Worm (Caenorhabditis elegans): Measurements from ENCODE around the gene mrp-6.
A peak's percentile ranks its signal among the peaks of the same experiment; 100 is the strongest.

Gene mrp-6

ce11 chrX:4190537-4191144, 4.1 kb upstream of the mrp-6 start, which contains the start of gene vha-12:
Gene vha-12, plus strand, starts transcription at chrX:4191094.
- TF ChIP-seq lsy-2 (tag; optimal IDR thresholded peaks at IDR 0.05) (peak; percentile 45), nhr-2 (tag; optimal IDR thresholded peaks at IDR 0.05) (peak; percentile 30), pha-4 (tag; optimal IDR thresholded peaks at IDR 0.05) (peak; percentile 81), unc-120 (tag; optimal IDR thresholded peaks at IDR 0.05; ENCODE audit: poor library complexity, severe bottlenecking) (peak; percentile 72), nhr-237 (tag; optimal IDR thresholded peaks at IDR 0.05) (peak; percentile 82), zip-8 (tag; optimal IDR thresholded peaks at IDR 0.05) (no peak), ces-1 (GFP tag; optimal IDR thresholded peaks at IDR 0.05) (peak; percentile 94), hlh-1 (tag; optimal IDR thresholded peaks at IDR 0.05) (peak; percentile 74), tbx-8 (GFP tag; optimal IDR thresholded peaks at IDR 0.05) (no peak), ceh-39 (tag; optimal IDR thresholded peaks at IDR 0.05) (peak; percentile 21), elt-1 (tag; optimal IDR thresholded peaks at IDR 0.05; ENCODE audit: borderline replicate concordance, insufficient read depth) (peak; percentile 19), mls-2 (tag; optimal IDR thresholded peaks at IDR 0.05) (peak; percentile 20), nhr-76 (tag; optimal IDR thresholded peaks at IDR 0.05) (no peak), elt-3 (tag; optimal IDR thresholded peaks at IDR 0.05) (peak; percentile 40), sptf-1 (tag; optimal IDR thresholded peaks at IDR 0.05) (peak; percentile 31), unc-62 (GFP tag; optimal IDR thresholded peaks at IDR 0.05) (peak; percentile 84), mep-1 (tag; optimal IDR thresholded peaks at IDR 0.05) (peak; percentile 87), drap-1 (GFP tag; optimal IDR thresholded peaks at IDR 0.05) (no peak)

- TF ChIP-seq zip-8 (tag; optimal IDR thresholded peaks at IDR 0.05) (no peak), unc-120 (tag; optimal IDR thresholded peaks at IDR 0.05; ENCODE audit: poor library complexity, severe bottlenecking) (no peak), pha-4 (tag; optimal IDR thresholded peaks at IDR 0.05) (no peak), elt-1 (tag; optimal IDR thresholded peaks at IDR 0.05; ENCODE audit: borderline replicate concordance, insufficient read depth) (no peak), nhr-76 (tag; optimal IDR thresholded peaks at IDR 0.05) (no peak), ceh-83 (GFP tag; optimal IDR thresholded peaks at IDR 0.05) (no peak), unc-62 (GFP tag; optimal IDR thresholded peaks at IDR 0.05) (no peak), ceh-39 (tag; optimal IDR thresholded peaks at IDR 0.05) (no peak), sptf-1 (tag; optimal IDR thresholded peaks at IDR 0.05) (no peak), cnd-1 (tag; optimal IDR thresholded peaks at IDR 0.05) (no peak), lin-32 (GFP tag; optimal IDR thresholded peaks at IDR 0.05) (no peak), lsy-2 (tag; optimal IDR thresholded peaks at IDR 0.05) (no peak), M03D4.4 (tag; optimal IDR thresholded peaks at IDR 0.05) (no peak), ces-1 (GFP tag; optimal IDR thresholded peaks at IDR 0.05) (no peak), flh-1 (GFP tag; optimal IDR thresholded peaks at IDR 0.05) (no peak), nhr-237 (tag; optimal IDR thresholded peaks at IDR 0.05) (no peak), elt-3 (tag; optimal IDR thresholded peaks at IDR 0.05) (no peak), lin-13 (tag; optimal IDR thresholded peaks at IDR 0.05) (no peak), ham-2 (GFP tag; optimal IDR thresholded peaks at IDR 0.05) (no peak)
Observed at ce11 chrX:4177394-4177793, 9.2 kb downstream of the mrp-6 start, which contains the start of gene ZK470.6. Gene ZK470.6, minus strand, starts transcription at chrX:4177494.

ce11 chrX:4167150-4167549, 19.4 kb downstream of the mrp-6 start, which contains the start of gene ZK470.14:
Gene ZK470.14, plus strand, starts transcription at chrX:4167450.
- TF ChIP-seq drap-1 (GFP tag; optimal IDR thresholded peaks at IDR 0.05): no peak

- TF ChIP-seq cnd-1 (tag; optimal IDR thresholded peaks at IDR 0.05) (no peak), ces-1 (GFP tag; optimal IDR thresholded peaks at IDR 0.05) (peak; percentile 47)
Observed at ce11 chrX:4163391-4163790, 23.2 kb downstream of the mrp-6 start, which contains the start of gene ZK470.1. Gene ZK470.1, plus strand, starts transcription at chrX:4163691.

ce11 chrX:4161938-4162337, 24.6 kb downstream of the mrp-6 start:
- TF ChIP-seq bed-3 (GFP tag; optimal IDR thresholded peaks at IDR 0.05): no peak
- TF ChIP-seq lin-32 (GFP tag; optimal IDR thresholded peaks at IDR 0.05): no peak
- no peak for TF ChIP-seq mab-5 (tag; optimal IDR thresholded peaks at IDR 0.05)

ce11 chrX:4159929-4160328, 26.6 kb downstream of the mrp-6 start:
- no peak for TF ChIP-seq blmp-1 (tag; optimal IDR thresholded peaks at IDR 0.05)
- no peak for TF ChIP-seq zip-8 (tag; optimal IDR thresholded peaks at IDR 0.05)
- no peak for TF ChIP-seq elt-1 (tag; optimal IDR thresholded peaks at IDR 0.05; ENCODE audit: borderline replicate concordance, insufficient read depth)
- TF ChIP-seq ceh-39 (tag; optimal IDR thresholded peaks at IDR 0.05): no peak
- no peak for TF ChIP-seq M03D4.4 (tag; optimal IDR thresholded peaks at IDR 0.05)
- no peak for TF ChIP-seq mab-5 (tag; optimal IDR thresholded peaks at IDR 0.05)
- no peak for TF ChIP-seq ceh-83 (GFP tag; optimal IDR thresholded peaks at IDR 0.05)
- no peak for TF ChIP-seq drap-1 (GFP tag; optimal IDR thresholded peaks at IDR 0.05)
